Worm (Caenorhabditis elegans): ENCODE measurements around the gene T27E7.3.

- no peak for TF ChIP-seq ceh-2 (tag; optimal IDR thresholded peaks at IDR 0.05)
- no peak for TF ChIP-seq ceh-6 (GFP tag; optimal IDR thresholded peaks at IDR 0.05)
- TF ChIP-seq hlh-8 (tag; optimal IDR thresholded peaks at IDR 0.05): no peak
- no peak for TF ChIP-seq nfya-1 (tag; optimal IDR thresholded peaks at IDR 0.05)
- TF ChIP-seq unc-42 (tag; optimal IDR thresholded peaks at IDR 0.05): no peak
- no peak for TF ChIP-seq dve-1 (tag; optimal IDR thresholded peaks at IDR 0.05)
- TF ChIP-seq ceh-9 (tag; optimal IDR thresholded peaks at IDR 0.05): no peak
These were observed 45.6 kb downstream of the T27E7.3 start, which contains the start of the genes Y57G11B.3 and Y57G11B.5 for ce11 chrIV:14574282-14574869.

All from whole organism, late embryonic.